Fruit fly (Drosophila melanogaster): ENCODE measurements around the gene CheA87a.

CheA87a gene

dm6 chr3R:13385105-13385504 is 15.7 kb downstream of the CheA87a start:
- TF ChIP-seq CG8119 (GFP tag; IDR thresholded peaks at IDR 0.05) (no peak), vri (GFP tag; optimal IDR thresholded peaks at IDR 0.05) (no peak), dac (GFP tag; optimal IDR thresholded peaks at IDR 0.05) (no peak), Ets96B (tag; optimal IDR thresholded peaks at IDR 0.05) (no peak), Ets21C (GFP tag; optimal IDR thresholded peaks at IDR 0.05) (no peak), Hr39 (GFP tag; optimal IDR thresholded peaks at IDR 0.05) (no peak), CG6792 (GFP tag; optimal IDR thresholded peaks at IDR 0.05) (no peak), OdsH (GFP tag; optimal IDR thresholded peaks at IDR 0.05) (no peak), fd59A (GFP tag; optimal IDR thresholded peaks at IDR 0.05) (no peak), CG9139 (GFP tag; optimal IDR thresholded peaks at IDR 0.05) (no peak), acj6 (GFP tag; optimal IDR thresholded peaks at IDR 0.05) (no peak)

- TF ChIP-seq Sox15 (GFP tag; optimal IDR thresholded peaks at IDR 0.05), result no peak
- peak; percentile 2 for TF ChIP-seq esn (GFP tag; optimal IDR thresholded peaks at IDR 0.05)
- TF ChIP-seq CG1621 (tag; optimal IDR thresholded peaks at IDR 0.05), result peak; percentile 78
Measured at dm6 chr3R:13388160-13388870, 18.9 kb downstream of the CheA87a start, which contains the start of gene CG9799. Gene CG9799 (minus strand): TSS chr3R:13388709.

DNA sequence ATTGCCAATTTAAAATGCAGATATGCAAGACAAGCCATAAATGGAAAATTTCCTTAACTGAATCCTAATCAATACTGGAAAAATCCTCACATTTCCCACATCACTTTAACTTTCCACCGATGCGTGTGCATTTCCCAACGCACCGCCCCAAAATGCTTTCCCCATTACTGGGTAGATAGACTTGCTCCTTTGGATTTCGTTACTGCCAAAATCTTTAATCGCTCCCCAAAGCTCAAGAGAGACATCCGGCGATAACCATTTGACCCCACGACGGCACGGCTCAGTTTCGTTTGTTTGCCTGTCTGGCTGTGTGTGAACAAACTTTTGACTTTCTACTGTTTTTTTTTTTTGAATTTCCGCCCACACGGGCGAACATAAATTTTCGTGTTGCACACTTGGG is 21.0 kb downstream of the CheA87a start:
- TF ChIP-seq svp (GFP tag) (peak; percentile 96), eg (GFP tag; IDR thresholded peaks at IDR 0.05) (no peak), achi (GFP tag; optimal IDR thresholded peaks at IDR 0.05) (no peak)

DNA sequence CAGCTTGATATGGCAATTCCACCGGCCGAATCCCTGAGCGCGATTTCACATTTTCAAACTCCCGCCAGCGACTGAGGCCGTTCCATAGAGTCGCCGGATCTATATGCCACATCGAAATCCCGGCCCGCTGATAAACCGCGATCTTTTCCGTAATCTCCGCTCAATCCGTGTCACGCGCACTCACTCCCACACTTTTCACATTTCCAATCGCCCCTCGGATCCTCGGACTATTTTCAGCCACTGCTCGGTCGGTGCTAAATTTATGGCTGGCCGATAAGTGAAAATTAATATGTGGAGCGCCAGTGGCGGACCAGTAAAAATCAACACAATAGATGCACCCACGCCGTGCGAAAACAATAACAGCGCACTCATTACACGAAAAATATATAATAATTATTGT is 23.6 kb downstream of the CheA87a start:
- TF ChIP-seq salr (GFP tag; optimal IDR thresholded peaks at IDR 0.05), result no peak
- peak; percentile 96 for TF ChIP-seq svp (GFP tag)
- TF ChIP-seq eg (GFP tag; IDR thresholded peaks at IDR 0.05), result no peak
- TF ChIP-seq Sox102F (GFP tag; optimal IDR thresholded peaks at IDR 0.05), result no peak
- TF ChIP-seq topi (GFP tag; optimal IDR thresholded peaks at IDR 0.05), result no peak
- no peak for TF ChIP-seq CG9139 (GFP tag; optimal IDR thresholded peaks at IDR 0.05)
- no peak for TF ChIP-seq Smox (GFP tag; optimal IDR thresholded peaks at IDR 0.05)

dm6 chr3R:13395133-13395532 is 25.7 kb downstream of the CheA87a start, which contains the start of gene CCHa2:
Gene CCHa2 (minus strand): TSS chr3R:13395197.
- no peak for TF ChIP-seq Blimp-1 (GFP tag; optimal IDR thresholded peaks at IDR 0.05)
- TF ChIP-seq salr (GFP tag; optimal IDR thresholded peaks at IDR 0.05), result no peak
- TF ChIP-seq Ets96B (tag; optimal IDR thresholded peaks at IDR 0.05), result no peak
- no peak for TF ChIP-seq CG31627 (GFP tag; optimal IDR thresholded peaks at IDR 0.05)
- no peak for TF ChIP-seq dac (GFP tag; optimal IDR thresholded peaks at IDR 0.05)
- no peak for TF ChIP-seq CG11294 (GFP tag; IDR thresholded peaks at IDR 0.05)
- no peak for TF ChIP-seq Ets21C (GFP tag; optimal IDR thresholded peaks at IDR 0.05)
- no peak for TF ChIP-seq net (GFP tag; optimal IDR thresholded peaks at IDR 0.05)
- no peak for TF ChIP-seq CG8119 (GFP tag; IDR thresholded peaks at IDR 0.05)
- no peak for TF ChIP-seq spab (GFP tag; optimal IDR thresholded peaks at IDR 0.05)
- TF ChIP-seq CG6808 (GFP tag; optimal IDR thresholded peaks at IDR 0.05), result no peak
- no peak for TF ChIP-seq CG6854 (GFP tag; optimal IDR thresholded peaks at IDR 0.05)
- TF ChIP-seq Sox102F (GFP tag; optimal IDR thresholded peaks at IDR 0.05), result no peak
- TF ChIP-seq ss (GFP tag; optimal IDR thresholded peaks at IDR 0.05), result no peak

DNA sequence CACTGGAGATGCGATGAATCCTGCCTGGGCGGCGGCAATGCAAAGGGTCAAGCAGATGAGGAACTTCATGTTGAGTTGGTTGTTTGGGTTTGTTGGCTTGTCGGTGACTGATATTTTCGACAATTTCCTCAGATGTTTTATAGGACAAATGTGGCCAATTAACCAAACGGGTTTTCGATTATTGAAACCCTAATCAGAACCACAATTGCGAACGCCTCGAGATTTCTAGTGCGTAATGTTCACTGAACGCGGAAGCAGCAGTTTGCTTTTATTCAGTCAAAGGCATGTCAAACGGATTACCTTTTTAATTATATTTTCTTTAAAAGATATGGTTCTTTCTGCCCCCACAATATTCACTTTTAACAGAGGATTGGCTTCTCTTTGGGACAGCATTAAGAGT is 27.6 kb downstream of the CheA87a start, which contains the start of gene CG14374:
CG14374 (minus strand) TSS at position 101 of the 400 bp plus-strand sequence.
- no peak for TF ChIP-seq Hr39 (GFP tag; optimal IDR thresholded peaks at IDR 0.05)
- no peak for TF ChIP-seq Sox15 (GFP tag; optimal IDR thresholded peaks at IDR 0.05)
